Fruit fly (Drosophila melanogaster) whole organism, prepupa: ENCODE results near the gene Rga.

ENCODE experiments used
- Blimp-1 ChIP-seq: fragments of 200-800 bp; sonication (Bioruptor generic); optimal IDR thresholded peaks from 3 replicates; lab custom pipeline; 2017; ENCODE audit warnings: missing biosample characterization, missing genetic modification characterization, mild to moderate bottlenecking, moderate library complexity, missing genetic modification reagents
- CG31627 ChIP-seq: fragments of 200-800 bp; sonication (Bioruptor generic); optimal IDR thresholded peaks from 3 replicates; lab custom pipeline; 2016; ENCODE audit warnings: missing biosample characterization, missing genetic modification characterization
- CG6854 ChIP-seq: fragments of 200-800 bp; sonication (Bioruptor generic); optimal IDR thresholded peaks from 2 replicates; lab custom pipeline; 2017; ENCODE audit warnings: missing biosample characterization, mild to moderate bottlenecking, missing genetic modification characterization
- CG8119 ChIP-seq: fragments of 200-800 bp; sonication (Bioruptor generic); IDR thresholded peaks from 3 replicates; pipeline ENCODE4 v1.3.6; 2022; ENCODE audit warnings: missing biosample characterization, missing genetic modification characterization
- Hr38 ChIP-seq: sonication (Bioruptor generic); optimal IDR thresholded peaks from 2 replicates; lab custom pipeline; 2016; ENCODE audit warnings: missing biosample characterization, missing genetic modification characterization
- Hr39 ChIP-seq: fragments of 200-800 bp; sonication (Bioruptor generic); optimal IDR thresholded peaks from 2 replicates; lab custom pipeline; 2016; ENCODE audit warnings: missing biosample characterization, missing genetic modification characterization
- OdsH ChIP-seq: fragments of 200-800 bp; sonication (Bioruptor generic); optimal IDR thresholded peaks from 3 replicates; lab custom pipeline; 2016; ENCODE audit warnings: missing biosample characterization, missing genetic modification characterization
- Smox ChIP-seq: fragments of 200-800 bp; sonication (Bioruptor generic); optimal IDR thresholded peaks from 3 replicates; lab custom pipeline; 2016; ENCODE audit warnings: missing biosample characterization, missing genetic modification characterization
- Sox102F ChIP-seq: fragments of 200-800 bp; sonication (Bioruptor generic); optimal IDR thresholded peaks from 2 replicates; lab custom pipeline; 2016; ENCODE audit warnings: missing biosample characterization, mild to moderate bottlenecking, missing genetic modification characterization
- Sox14 ChIP-seq: fragments of 200-800 bp; sonication (Bioruptor generic); optimal IDR thresholded peaks from 3 replicates; lab custom pipeline; 2016; ENCODE audit warnings: missing biosample characterization, missing genetic modification characterization
- Sox15 ChIP-seq: fragments of 200-800 bp; sonication (Bioruptor generic); optimal IDR thresholded peaks from 3 replicates; lab custom pipeline; 2016; ENCODE audit warnings: missing biosample characterization, missing genetic modification characterization
- pdm3 ChIP-seq: fragments of 200-800 bp; sonication (Bioruptor generic); optimal IDR thresholded peaks from 3 replicates; lab custom pipeline; 2016; ENCODE audit warnings: missing biosample characterization, missing genetic modification characterization
- svp ChIP-seq: fragments of 200-800 bp; sonication (Bioruptor generic); peaks from one replicate; lab custom pipeline; 2016; ENCODE audit warnings: missing biosample characterization, missing genetic modification characterization

DNA sequence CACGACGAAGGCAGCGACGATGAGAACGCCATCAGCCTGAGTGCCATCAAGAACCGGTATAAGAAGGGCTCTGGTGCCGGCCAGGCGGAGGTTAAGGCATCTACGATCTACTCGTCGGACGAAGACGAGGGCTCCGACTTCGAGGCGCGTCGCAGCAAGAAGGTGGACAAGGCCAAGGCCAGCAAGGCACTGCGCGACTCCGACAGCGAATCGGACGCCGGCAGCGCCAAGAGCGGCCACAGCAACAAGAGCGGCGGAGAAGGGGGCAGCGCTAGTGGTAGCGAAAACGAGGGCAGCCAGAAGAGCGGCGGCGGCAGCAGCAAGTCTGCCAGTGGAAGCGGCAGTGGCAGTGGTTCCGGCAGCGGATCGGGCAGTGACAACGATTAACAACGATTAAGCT, 2.6 kb upstream of the Rga start:
- TF ChIP-seq CG6854 = no peak
- no peak for TF ChIP-seq Hr38 (GFP tag; lab: Kevin White, UChicago)
- TF ChIP-seq Sox14 (GFP tag; lab: Kevin White, UChicago) = no peak
- TF ChIP-seq OdsH (GFP tag; lab: Kevin White, UChicago) = no peak
- TF ChIP-seq pdm3 (GFP tag; lab: Kevin White, UChicago) = no peak
- no peak for TF ChIP-seq Blimp-1 (GFP tag; lab: Kevin White, UChicago)
- TF ChIP-seq Hr39 = no peak
- TF ChIP-seq Sox15 (GFP tag; lab: Kevin White, UChicago) = no peak
- TF ChIP-seq CG8119 (GFP tag; lab: Robert Waterston, UW) = no peak
- no peak for TF ChIP-seq CG31627 (GFP tag; lab: Kevin White, UChicago)
- no peak for TF ChIP-seq Sox102F (GFP tag; lab: Kevin White, UChicago)
- no peak for TF ChIP-seq svp (GFP tag; lab: Kevin White, UChicago)
- TF ChIP-seq Smox (GFP tag; lab: Kevin White, UChicago) = no peak
